Fruit fly (Drosophila melanogaster): ENCODE data around the gene CG5612.

dm6 chr3R:27643080-27643479, 17.3 kb upstream of the CG5612 start:
- TF ChIP-seq achi (GFP tag; optimal IDR thresholded peaks at IDR 0.05), result no peak
- no peak for TF ChIP-seq CG32006 (GFP tag; optimal IDR thresholded peaks at IDR 0.05)
- TF ChIP-seq dsx (GFP tag; optimal IDR thresholded peaks at IDR 0.05; ENCODE audit: poor library complexity, severe bottlenecking), result no peak
- TF ChIP-seq CG31627 (GFP tag; optimal IDR thresholded peaks at IDR 0.05), result no peak
- no peak for TF ChIP-seq Sox102F (GFP tag; optimal IDR thresholded peaks at IDR 0.05)
- no peak for TF ChIP-seq vri (GFP tag; optimal IDR thresholded peaks at IDR 0.05)
- TF ChIP-seq CG11294 (GFP tag; IDR thresholded peaks at IDR 0.05), result no peak
- no peak for TF ChIP-seq CG15336 (GFP tag; IDR thresholded peaks at IDR 0.05)
- no peak for TF ChIP-seq CG6854 (GFP tag; optimal IDR thresholded peaks at IDR 0.05)
- no peak for TF ChIP-seq Sox14 (GFP tag; optimal IDR thresholded peaks at IDR 0.05)
- no peak for TF ChIP-seq CG6792 (GFP tag; optimal IDR thresholded peaks at IDR 0.05)
- TF ChIP-seq ss (GFP tag; optimal IDR thresholded peaks at IDR 0.05), result no peak
- TF ChIP-seq dac (GFP tag; optimal IDR thresholded peaks at IDR 0.05), result no peak
- TF ChIP-seq Eip75B (GFP tag; optimal IDR thresholded peaks at IDR 0.05), result no peak
